Fruit fly (Drosophila melanogaster) S2 (cell line): ENCODE measurements around the gene Hmgcr.

Source experiments
- CG8478 ChIP-seq: fragments of >200 bp; optimal IDR thresholded peaks from 2 replicates; lab custom pipeline; 2018
- CTCF ChIP-seq, 2 experiments: fragments of >200 bp; optimal IDR thresholded peaks; 2 replicates each; lab custom pipeline; 2018

The Hmgcr gene

dm6 chr3R:23732990-23733512 is at the start of gene Hmgcr, which contains the start of gene Rpn9:
Hmgcr (plus strand) TSS chr3R:23733324.
Rpn9 (minus strand) TSS chr3R:23733462.
- TF ChIP-seq CTCF (optimal IDR thresholded peaks at IDR 0.05; lab: Kevin White, UChicago) (no peak), CG8478 (no peak)

dm6 chr3R:23683757-23684156 is 49.4 kb upstream of the Hmgcr start, which contains the start of gene CG18754:
CG18754 (plus strand) TSS chr3R:23684057.
- TF ChIP-seq CG8478 (no peak), CTCF (optimal IDR thresholded peaks at IDR 0.05; lab: Kevin White, UChicago) (no peak)

dm6 chr3R:23685955-23686354 is 47.2 kb upstream of the Hmgcr start, which contains the start of gene SPE:
SPE (plus strand) TSS chr3R:23686255.
- no peak for TF ChIP-seq CTCF (optimal IDR thresholded peaks at IDR 0.05; lab: Kevin White, UChicago)
- no peak for TF ChIP-seq CG8478

- TF ChIP-seq CTCF (optimal IDR thresholded peaks at IDR 0.05; lab: Kevin White, UChicago) (no peak), CG8478 (no peak)
Observed at dm6 chr3R:23686924-23687323, 46.2 kb upstream of the Hmgcr start.

- TF ChIP-seq CG8478 = no peak
- peak; percentile 22 to 62 for TF ChIP-seq CTCF (optimal IDR thresholded peaks at IDR 0.05; lab: Kevin White, UChicago)
Observed at dm6 chr3R:23694579-23695033, 38.5 kb upstream of the Hmgcr start, which contains the start of gene CG10254. CG10254 (minus strand) TSS chr3R:23694983.

- TF ChIP-seq CG8478 (no peak), CTCF (optimal IDR thresholded peaks at IDR 0.05; lab: Kevin White, UChicago) (no peak)
Observed at dm6 chr3R:23696145-23696544, 37.0 kb upstream of the Hmgcr start, which contains the start of gene CG10252. CG10252 (minus strand) TSS chr3R:23696245.

dm6 chr3R:23698835-23699234 is 34.3 kb upstream of the Hmgcr start, which contains the start of gene prt:
prt (minus strand) TSS chr3R:23699027.
- TF ChIP-seq CTCF (optimal IDR thresholded peaks at IDR 0.05; lab: Kevin White, UChicago) (no peak), CG8478 (no peak)

dm6 chr3R:23700304-23700767 is 32.8 kb upstream of the Hmgcr start, which contains the start of the genes CG31468 and Gba1a:
CG31468 (minus strand) TSS chr3R:23700354.
Gba1a (plus strand) TSS chr3R:23700621.
- TF ChIP-seq CG8478 (no peak), CTCF (optimal IDR thresholded peaks at IDR 0.05; lab: Kevin White, UChicago) (no peak)

- no peak for TF ChIP-seq CG8478
- no peak for TF ChIP-seq CTCF (optimal IDR thresholded peaks at IDR 0.05; lab: Kevin White, UChicago)
Observed at dm6 chr3R:23702461-23702860, 30.7 kb upstream of the Hmgcr start, which contains the start of gene Qsox4. Qsox4 (plus strand) TSS chr3R:23702761.

dm6 chr3R:23704383-23705033 is 28.6 kb upstream of the Hmgcr start, which contains the start of gene Gba1b:
Gba1b (plus strand) TSS chr3R:23704804.
- no peak for TF ChIP-seq CG8478
- TF ChIP-seq CTCF (optimal IDR thresholded peaks at IDR 0.05; lab: Kevin White, UChicago) = no peak

- TF ChIP-seq CG8478 = no peak
- TF ChIP-seq CTCF (optimal IDR thresholded peaks at IDR 0.05; lab: Kevin White, UChicago) = no peak
Observed at dm6 chr3R:23709508-23710208, 23.5 kb upstream of the Hmgcr start, which contains the start of gene CG10301. CG10301 (plus strand) TSS chr3R:23710158.

- TF ChIP-seq CTCF (optimal IDR thresholded peaks at IDR 0.05; lab: Kevin White, UChicago) = no peak
- TF ChIP-seq CG8478 = no peak
Observed at dm6 chr3R:23711195-23711594, 21.9 kb upstream of the Hmgcr start, which contains the start of gene CG10300. CG10300 (plus strand) TSS chr3R:23711527.

dm6 chr3R:23713901-23714300 is 19.2 kb upstream of the Hmgcr start:
- TF ChIP-seq CTCF (optimal IDR thresholded peaks at IDR 0.05; lab: Kevin White, UChicago) = no peak
- no peak for TF ChIP-seq CG8478

dm6 chr3R:23714852-23715251 is 18.3 kb upstream of the Hmgcr start:
- TF ChIP-seq CG8478 (no peak), CTCF (optimal IDR thresholded peaks at IDR 0.05; lab: Kevin White, UChicago) (no peak)

- TF ChIP-seq CG8478 (no peak), CTCF (optimal IDR thresholded peaks at IDR 0.05; lab: Kevin White, UChicago) (no peak)
Observed at dm6 chr3R:23718297-23718941, 14.7 kb upstream of the Hmgcr start, which contains the start of gene nau. nau (minus strand) TSS chr3R:23718357.
